Fruit fly (Drosophila melanogaster) whole organism, embryonic: Measurements from ENCODE around the gene Muc14A.
A peak's percentile ranks its signal among the peaks of the same experiment; 100 is the strongest.

Experiments used
- Abd-B ChIP-seq: fragments of 200-800 bp; sonication (Bioruptor generic); optimal IDR thresholded peaks from 2 replicates; lab custom pipeline; 2018; ENCODE audit warnings: missing biosample characterization, mild to moderate bottlenecking, missing genetic modification characterization, moderate library complexity
- Atf6 ChIP-seq: fragments of 200-800 bp; sonication (Bioruptor generic); IDR thresholded peaks from 2 replicates; pipeline ENCODE4 v1.3.6; 2022; ENCODE audit warnings: missing biosample characterization, missing genetic modification characterization
- CG10321 ChIP-seq: fragments of 200-800 bp; sonication (Bioruptor generic); IDR thresholded peaks from 2 replicates; pipeline ENCODE4 v1.3.6; 2022; ENCODE audit warnings: missing biosample characterization, missing genetic modification characterization
- CG10543 ChIP-seq: fragments of 200-800 bp; sonication (Bioruptor generic); optimal IDR thresholded peaks from 3 replicates; lab custom pipeline; 2017; ENCODE audit warnings: missing biosample characterization, mild to moderate bottlenecking, missing genetic modification characterization, moderate library complexity
- CG10654 ChIP-seq: fragments of 200-800 bp; sonication (Bioruptor generic); optimal IDR thresholded peaks from 2 replicates; lab custom pipeline; 2016; ENCODE audit warnings: missing biosample characterization, missing genetic modification characterization
- CG10979 ChIP-seq: fragments of 200-800 bp; sonication (Bioruptor generic); optimal IDR thresholded peaks from 2 replicates; lab custom pipeline; 2018; ENCODE audit warnings: missing biosample characterization, mild to moderate bottlenecking, missing genetic modification characterization, moderate library complexity
- CG12391 ChIP-seq: fragments of 200-800 bp; sonication (Bioruptor generic); optimal IDR thresholded peaks from 3 replicates; lab custom pipeline; 2018; ENCODE audit warnings: missing biosample characterization, mild to moderate bottlenecking, missing genetic modification characterization, moderate library complexity
- CG12942 ChIP-seq: fragments of 200-800 bp; sonication (Bioruptor generic); optimal IDR thresholded peaks from 3 replicates; lab custom pipeline; 2016; ENCODE audit warnings: missing biosample characterization, missing genetic modification characterization
- CG13775 ChIP-seq: fragments of 200-800 bp; sonication (Bioruptor generic); optimal IDR thresholded peaks from 3 replicates; lab custom pipeline; 2017; ENCODE audit warnings: missing biosample characterization, mild to moderate bottlenecking, missing genetic modification characterization
- CG14014 ChIP-seq: fragments of 200-800 bp; sonication (Bioruptor generic); IDR thresholded peaks from 2 replicates; pipeline ENCODE4 v1.3.6; 2022; ENCODE audit warnings: missing biosample characterization, missing genetic modification characterization
- CG14710 ChIP-seq: fragments of 200-800 bp; sonication (Bioruptor generic); optimal IDR thresholded peaks from 3 replicates; lab custom pipeline; 2019; ENCODE audit warnings: missing biosample characterization, mild to moderate bottlenecking, missing genetic modification characterization, moderate library complexity
- CG17359 ChIP-seq: fragments of 200-800 bp; sonication (Bioruptor generic); optimal IDR thresholded peaks from 3 replicates; lab custom pipeline; 2018; ENCODE audit warnings: missing biosample characterization, mild to moderate bottlenecking, missing genetic modification characterization, moderate library complexity
- CG2199 ChIP-seq: fragments of 200-800 bp; sonication (Bioruptor generic); IDR thresholded peaks from 3 replicates; pipeline ENCODE4 v1.3.6; 2022; ENCODE audit warnings: missing biosample characterization, missing genetic modification characterization
- CG2712 ChIP-seq: fragments of 200-800 bp; optimal IDR thresholded peaks from 3 replicates; lab custom pipeline; 2019; ENCODE audit warnings: missing biosample characterization, mild to moderate bottlenecking, missing genetic modification characterization, moderate library complexity
- CG32532 ChIP-seq: fragments of 200-800 bp; sonication (Bioruptor generic); IDR thresholded peaks from 2 replicates; pipeline ENCODE4 v1.3.6; 2022; ENCODE audit warnings: missing biosample characterization, missing genetic modification characterization
- CG43689 ChIP-seq: fragments of 200-800 bp; sonication (Bioruptor generic); IDR thresholded peaks from 2 replicates; pipeline ENCODE4 v1.3.6; 2022; ENCODE audit warnings: missing biosample characterization, missing genetic modification characterization
- CG4820 ChIP-seq: fragments of 200-800 bp; sonication (Bioruptor generic); optimal IDR thresholded peaks from 3 replicates; lab custom pipeline; 2016; ENCODE audit warnings: missing biosample characterization, missing genetic modification characterization
- CG7786 ChIP-seq: fragments of 200-800 bp; sonication (Bioruptor generic); optimal IDR thresholded peaks from 2 replicates; lab custom pipeline; 2016; ENCODE audit warnings: missing biosample characterization, missing genetic modification characterization
- CTCF ChIP-seq: fragments of 200-800 bp; sonication (Bioruptor generic); optimal IDR thresholded peaks from 2 replicates; lab custom pipeline; 2017; ENCODE audit warnings: missing biosample characterization, mild to moderate bottlenecking, missing genetic modification characterization, moderate library complexity
- Doc3 ChIP-seq: fragments of 200-800 bp; sonication (Bioruptor generic); IDR thresholded peaks from 3 replicates; pipeline ENCODE4 v1.3.6; 2022; ENCODE audit warnings: missing biosample characterization, missing genetic modification characterization; ENCODE audit not compliant: partially characterized antibody
- Fer1 ChIP-seq: fragments of 200-800 bp; sonication (Bioruptor generic); optimal IDR thresholded peaks from 2 replicates; lab custom pipeline; 2017; ENCODE audit warnings: missing biosample characterization, mild to moderate bottlenecking, missing genetic modification characterization
- H15 ChIP-seq: fragments of 200-800 bp; sonication (Bioruptor generic); IDR thresholded peaks from 3 replicates; pipeline ENCODE4 v1.3.6; 2022; ENCODE audit warnings: missing biosample characterization, missing genetic modification characterization
- Oli ChIP-seq: fragments of 200-800 bp; sonication (Bioruptor generic); optimal IDR thresholded peaks from 2 replicates; lab custom pipeline; 2018; ENCODE audit warnings: missing biosample characterization, mild to moderate bottlenecking, missing genetic modification characterization, moderate library complexity
- Opbp ChIP-seq: fragments of 200-800 bp; sonication (Bioruptor generic); IDR thresholded peaks from 3 replicates; pipeline ENCODE4 v1.3.6; 2022; ENCODE audit warnings: missing biosample characterization, missing genetic modification characterization; ENCODE audit not compliant: partially characterized antibody
- Ptx1 ChIP-seq: fragments of 200-800 bp; sonication (Bioruptor generic); IDR thresholded peaks from 2 replicates; pipeline ENCODE4 v1.3.6; 2022; ENCODE audit warnings: missing biosample characterization, missing genetic modification characterization
- Rx ChIP-seq: fragments of 200-800 bp; sonication (Bioruptor generic); IDR thresholded peaks from 2 replicates; pipeline ENCODE4 v1.3.6; 2022; ENCODE audit warnings: missing biosample characterization, missing genetic modification characterization
- Ssrp ChIP-seq: fragments of 200-800 bp; sonication (Bioruptor generic); optimal IDR thresholded peaks from 2 replicates; lab custom pipeline; 2018; ENCODE audit warnings: missing biosample characterization, mild to moderate bottlenecking, missing genetic modification characterization, moderate library complexity
- Usf ChIP-seq: fragments of 200-800 bp; sonication (Bioruptor generic); optimal IDR thresholded peaks from 2 replicates; lab custom pipeline; 2017; ENCODE audit warnings: missing genotype, missing biosample characterization, missing genetic modification characterization
- ap ChIP-seq: fragments of 200-800 bp; sonication (Bioruptor generic); IDR thresholded peaks from 2 replicates; pipeline ENCODE4 v1.3.6; 2022; ENCODE audit warnings: missing biosample characterization, missing genetic modification characterization
- bbx ChIP-seq: fragments of 200-800 bp; sonication (Bioruptor generic); IDR thresholded peaks from 2 replicates; pipeline ENCODE4 v1.3.6; 2022; ENCODE audit warnings: missing biosample characterization, missing genetic modification characterization; ENCODE audit not compliant: partially characterized antibody
- cato ChIP-seq: fragments of 200-800 bp; sonication (Bioruptor generic); optimal IDR thresholded peaks from 2 replicates; lab custom pipeline; 2016; ENCODE audit warnings: missing biosample characterization, missing genetic modification characterization, borderline replicate concordance
- chinmo ChIP-seq: fragments of 200-800 bp; sonication (Bioruptor generic); IDR thresholded peaks from 4 replicates; pipeline ENCODE4 v1.3.6; 2022; ENCODE audit warnings: missing biosample characterization, missing genetic modification characterization; ENCODE audit not compliant: partially characterized antibody
- chn ChIP-seq: fragments of 200-800 bp; sonication (Bioruptor generic); optimal IDR thresholded peaks from 2 replicates; lab custom pipeline; 2016; ENCODE audit warnings: missing biosample characterization, missing genetic modification characterization
- gro ChIP-seq: fragments of 200-800 bp; sonication (Bioruptor generic); optimal IDR thresholded peaks from 2 replicates; lab custom pipeline; 2016; ENCODE audit warnings: missing biosample characterization, missing genetic modification characterization
- kni ChIP-seq: fragments of 200-800 bp; sonication (Bioruptor generic); optimal IDR thresholded peaks from 3 replicates; lab custom pipeline; 2017; ENCODE audit warnings: mild to moderate bottlenecking, missing biosample characterization, missing genetic modification reagents, missing genetic modification characterization
- knrl ChIP-seq: fragments of 200-800 bp; sonication (Bioruptor generic); IDR thresholded peaks from 3 replicates; pipeline ENCODE4 v1.3.6; 2022; ENCODE audit warnings: missing biosample characterization, missing genetic modification characterization; ENCODE audit not compliant: partially characterized antibody
- mirr ChIP-seq: fragments of 200-800 bp; sonication (Bioruptor generic); optimal IDR thresholded peaks from 3 replicates; lab custom pipeline; 2018; ENCODE audit warnings: missing biosample characterization, mild to moderate bottlenecking, missing genetic modification characterization
- nom ChIP-seq: fragments of 200-800 bp; sonication (Bioruptor generic); optimal IDR thresholded peaks from 2 replicates; lab custom pipeline; 2017; ENCODE audit warnings: missing biosample characterization, missing genetic modification characterization, mild to moderate bottlenecking, moderate library complexity, missing genetic modification reagents
- org-1 ChIP-seq: fragments of 200-800 bp; sonication (Bioruptor generic); optimal IDR thresholded peaks from 2 replicates; lab custom pipeline; 2017; ENCODE audit warnings: missing biosample characterization, missing genetic modification characterization
- pb ChIP-seq: fragments of 200-800 bp; sonication (Bioruptor generic); optimal IDR thresholded peaks from 3 replicates; lab custom pipeline; 2016; ENCODE audit warnings: missing biosample characterization, missing genetic modification characterization
- sc ChIP-seq, 3 experiments: fragments of >200 bp in 2 of 3; fragments of 200-800 bp in 1 of 3; sonication (Bioruptor generic) in 1 of 3; optimal IDR thresholded peaks; 2 replicates in 2 of 3; 3 replicates in 1 of 3; lab custom pipeline; 2017; ENCODE audit warnings: mild to moderate bottlenecking in 1 of 3, missing biosample characterization in 1 of 3, missing genetic modification characterization in 1 of 3, missing genetic modification reagents in 1 of 3
- sens-2 ChIP-seq: fragments of 200-800 bp; sonication (Bioruptor generic); IDR thresholded peaks from 2 replicates; pipeline ENCODE4 v1.3.6; 2022; ENCODE audit warnings: missing biosample characterization, missing genetic modification characterization
- sim ChIP-seq: fragments of 200-800 bp; sonication (Bioruptor generic); IDR thresholded peaks from 2 replicates; pipeline ENCODE4 v1.3.6; 2022; ENCODE audit warnings: missing biosample characterization, missing genetic modification characterization
- sisA ChIP-seq: fragments of 200-800 bp; sonication (Bioruptor generic); IDR thresholded peaks from 2 replicates; pipeline ENCODE4 v1.3.6; 2022; ENCODE audit warnings: missing biosample characterization, missing genetic modification characterization
- slou ChIP-seq: fragments of 200-800 bp; sonication (Bioruptor generic); optimal IDR thresholded peaks from 3 replicates; lab custom pipeline; 2016; ENCODE audit warnings: missing biosample characterization, missing genetic modification characterization
- stwl ChIP-seq: fragments of 200-800 bp; sonication (Bioruptor generic); optimal IDR thresholded peaks from 3 replicates; lab custom pipeline; 2018; ENCODE audit warnings: missing biosample characterization, mild to moderate bottlenecking, missing genetic modification characterization, moderate library complexity
- tgo ChIP-seq: fragments of 200-800 bp; sonication (Bioruptor generic); IDR thresholded peaks from 3 replicates; pipeline ENCODE4 v1.3.6; 2022; ENCODE audit warnings: missing biosample characterization, missing genetic modification characterization
- wor ChIP-seq: fragments of 200-800 bp; sonication (Bioruptor generic); IDR thresholded peaks from 2 replicates; pipeline ENCODE4 v1.3.6; 2022; ENCODE audit warnings: missing biosample characterization, missing genetic modification characterization
- z ChIP-seq: fragments of 200-800 bp; sonication (Bioruptor generic); IDR thresholded peaks from 3 replicates; pipeline ENCODE4 v1.3.6; 2022; ENCODE audit warnings: missing biosample characterization, missing genetic modification characterization

Gene Muc14A

dm6 chrX:16062720-16063413 lies 54.0 kb downstream of the Muc14A start, which contains the start of gene CG12395 (continued):
- TF ChIP-seq CG14710 (tag; lab: Kevin White, UChicago), result peak; percentile 17
- TF ChIP-seq ap (GFP tag; lab: Robert Waterston, UW), result no peak
- no peak for TF ChIP-seq Doc3 (GFP tag; lab: Robert Waterston, UW)
- no peak for TF ChIP-seq CG43689 (GFP tag; lab: Robert Waterston, UW)
- TF ChIP-seq tgo (GFP tag; lab: Robert Waterston, UW), result no peak
- TF ChIP-seq CG2712 (tag; lab: Kevin White, UChicago), result peak; percentile 4
- 0 out of 3 replicates have a peak, but pooled peaks have one; percentile 43 for TF ChIP-seq CG2199 (GFP tag; lab: Robert Waterston, UW)
- TF ChIP-seq Atf6 (GFP tag; lab: Robert Waterston, UW), result no peak
- no peak for TF ChIP-seq slou (GFP tag; lab: Kevin White, UChicago)
- no peak for TF ChIP-seq knrl (GFP tag; lab: Robert Waterston, UW)
- TF ChIP-seq stwl (tag; lab: Kevin White, UChicago), result no peak
- no peak for TF ChIP-seq pb
- TF ChIP-seq sim, result no peak
- TF ChIP-seq kni (GFP tag; lab: Kevin White, UChicago), result no peak
- no peak for TF ChIP-seq sisA (GFP tag; lab: Robert Waterston, UW)
- TF ChIP-seq CG17359 (tag; lab: Kevin White, UChicago), result no peak
- TF ChIP-seq wor, result no peak
- no peak for TF ChIP-seq CG12942
- TF ChIP-seq CG32532 (GFP tag; lab: Robert Waterston, UW), result no peak
- no peak for TF ChIP-seq chinmo
- TF ChIP-seq Rx (GFP tag; lab: Robert Waterston, UW), result no peak
- no peak for TF ChIP-seq gro (GFP tag; lab: Kevin White, UChicago)
- TF ChIP-seq CG10979 (tag; lab: Kevin White, UChicago), result no peak
- TF ChIP-seq Usf, result no peak
- no peak for TF ChIP-seq H15 (GFP tag; lab: Robert Waterston, UW)
- no peak for TF ChIP-seq mirr (GFP tag; lab: Kevin White, UChicago)
- TF ChIP-seq CG10654, result no peak
- no peak for TF ChIP-seq CG12391 (tag; lab: Kevin White, UChicago)

dm6 chrX:16063414-16063938 lies 54.6 kb downstream of the Muc14A start, which contains the start of gene dpr18:
dpr18 (plus strand) TSS chrX:16063738.
- TF ChIP-seq CG7786 (GFP tag; lab: Kevin White, UChicago) (no peak), chinmo (0 out of 4 replicates have a peak, but pooled peaks have one; percentile 7), chn (no peak), nom (GFP tag; lab: Kevin White, UChicago) (peak; percentile 58), Ssrp (no peak), Opbp (GFP tag; lab: Robert Waterston, UW) (0 out of 3 replicates have a peak, but pooled peaks have one; percentile 38), CG14014 (GFP tag; lab: Robert Waterston, UW) (0 out of 2 replicates have a peak, but pooled peaks have one; percentile 28), Ptx1 (no peak), Doc3 (GFP tag; lab: Robert Waterston, UW) (no peak), sc (optimal IDR thresholded peaks at IDR 0.05; lab: Kevin White, UChicago) (no peak), sc (GFP tag; optimal IDR thresholded peaks at IDR 0.05; lab: Kevin White, UChicago) (no peak), CG4820 (GFP tag; lab: Kevin White, UChicago) (no peak), bbx (GFP tag; lab: Robert Waterston, UW) (peak; percentile 25; the same call in 1 of the 2 replicates), cato (GFP tag; lab: Kevin White, UChicago) (no peak), Abd-B (GFP tag; lab: Kevin White, UChicago) (no peak), z (GFP tag; lab: Robert Waterston, UW) (peak; percentile 98), CG10321 (GFP tag; lab: Robert Waterston, UW) (no peak), Fer1 (GFP tag; lab: Kevin White, UChicago) (no peak), Oli (tag; lab: Kevin White, UChicago) (no peak), sens-2 (GFP tag; lab: Robert Waterston, UW) (no peak), CTCF (GFP tag; lab: Kevin White, UChicago) (peak; percentile 36), CG10543 (GFP tag; lab: Kevin White, UChicago) (no peak), org-1 (GFP tag; lab: Kevin White, UChicago) (no peak), CG13775 (GFP tag; lab: Kevin White, UChicago) (no peak)
